Fruit fly (Drosophila melanogaster): ENCODE data around the gene CG43155.

CG43155 gene

dm6 chrX:11452846-11453391, 6.7 kb upstream of the CG43155 start (continued):
- TF ChIP-seq CG13123 (GFP tag; optimal IDR thresholded peaks at IDR 0.05) (peak; percentile 7), CHES-1-like (GFP tag; optimal IDR thresholded peaks at IDR 0.05) (peak; percentile 53), CG1602 (GFP tag; optimal IDR thresholded peaks at IDR 0.05) (peak; percentile 46), Kr (GFP tag; optimal IDR thresholded peaks at IDR 0.05) (no peak), ro (GFP tag; IDR thresholded peaks at IDR 0.05) (peak; percentile 50; the same call in 1 of the 2 replicates), HHEX (GFP tag; optimal IDR thresholded peaks at IDR 0.05) (peak; percentile 73), inv (GFP tag; IDR thresholded peaks at IDR 0.05; ENCODE audit: partially characterized antibody) (no peak), CG12659 (GFP tag; optimal IDR thresholded peaks at IDR 0.05) (peak; percentile 64), CG3838 (GFP tag; optimal IDR thresholded peaks at IDR 0.05) (no peak), NFAT (GFP tag; IDR thresholded peaks at IDR 0.05) (peak; percentile 73), chinmo (GFP tag; IDR thresholded peaks at IDR 0.05; ENCODE audit: partially characterized antibody) (no peak), ara (GFP tag; IDR thresholded peaks at IDR 0.05) (peak; percentile 87), E2f2 (GFP tag; IDR thresholded peaks at IDR 0.05) (peak; percentile 63; the same call in 1 of the 2 replicates), pfk (GFP tag; optimal IDR thresholded peaks at IDR 0.05) (no peak), sug (tag; optimal IDR thresholded peaks at IDR 0.05) (peak; percentile 14), CG12391 (tag; optimal IDR thresholded peaks at IDR 0.05) (peak; percentile 76), gce (GFP tag; IDR thresholded peaks at IDR 0.05) (peak; percentile 85), Dip2 (GFP tag; IDR thresholded peaks at IDR 0.05) (no peak), Med (GFP tag) (peak; percentile 96), NfI (GFP tag; optimal IDR thresholded peaks at IDR 0.05) (peak; percentile 67), cad (GFP tag; optimal IDR thresholded peaks at IDR 0.05) (no peak), CkIIα-i1 (GFP tag; IDR thresholded peaks at IDR 0.05) (no peak), CG11560 (tag; IDR thresholded peaks at IDR 0.05) (peak; percentile 57; the same call in 1 of the 3 replicates), CG9817 (tag; optimal IDR thresholded peaks at IDR 0.05) (peak; percentile 44), psq (GFP tag; optimal IDR thresholded peaks at IDR 0.05) (peak; percentile 78), CG10321 (GFP tag; IDR thresholded peaks at IDR 0.05) (peak; percentile 65; the same call in 1 of the 2 replicates), hb (GFP tag; IDR thresholded peaks at IDR 0.05; ENCODE audit: partially characterized antibody) (0 out of 3 replicates have a peak, but pooled peaks have one; percentile 37), CG11456 (GFP tag; IDR thresholded peaks at IDR 0.05) (peak; percentile 83), danr (GFP tag; IDR thresholded peaks at IDR 0.05) (peak; percentile 63; the same call in 1 of the 2 replicates), Hr39 (optimal IDR thresholded peaks at IDR 0.05) (no peak), CG7556 (GFP tag; optimal IDR thresholded peaks at IDR 0.05) (peak; percentile 76), CG31441 (GFP tag; IDR thresholded peaks at IDR 0.05) (peak; percentile 60; the same call in 1 of the 2 replicates), Dref (GFP tag; IDR thresholded peaks at IDR 0.05) (no peak), onecut (GFP tag; IDR thresholded peaks at IDR 0.05) (peak; percentile 71), gfzf (GFP tag; optimal IDR thresholded peaks at IDR 0.05) (no peak), CG9932 (GFP tag; IDR thresholded peaks at IDR 0.05) (peak; percentile 66), CG8478 (optimal IDR thresholded peaks at IDR 0.05) (no peak), CG4820 (GFP tag; optimal IDR thresholded peaks at IDR 0.05) (peak; percentile 47), gcm (GFP tag; optimal IDR thresholded peaks at IDR 0.05) (peak; percentile 59), Gsc (GFP tag; IDR thresholded peaks at IDR 0.05) (0 out of 2 replicates have a peak, but pooled peaks have one; percentile 47), dimm (GFP tag; IDR thresholded peaks at IDR 0.05) (peak; percentile 78; the same call in 1 of the 2 replicates), CG4854 (GFP tag; optimal IDR thresholded peaks at IDR 0.05) (peak; percentile 56), Spps (tag; optimal IDR thresholded peaks at IDR 0.05) (no peak)
